Fruit fly (Drosophila melanogaster): ENCODE results near the gene kirre.

kirre gene

DNA sequence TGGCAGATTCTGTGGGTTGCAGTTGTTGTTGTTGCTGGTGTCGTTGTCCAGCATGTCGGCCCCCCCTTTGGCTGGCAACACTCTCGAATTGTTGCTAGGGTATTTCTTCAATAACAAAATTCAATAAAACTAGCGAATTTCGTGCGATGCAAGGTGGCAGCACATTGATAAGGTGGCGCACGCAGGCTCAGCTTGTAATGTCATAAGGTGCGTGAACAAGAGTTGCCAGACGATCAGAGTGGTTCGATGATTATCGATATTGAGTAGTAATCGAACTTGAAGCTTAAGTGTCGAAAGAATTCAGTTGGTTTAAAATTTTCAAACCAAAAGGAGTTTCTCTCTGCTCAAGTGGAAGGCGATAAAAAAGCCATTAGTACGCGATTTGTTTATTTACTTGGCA lies 20.1 kb upstream of the kirre start, which contains the start of gene CG2701:
Gene CG2701, minus strand, starts transcription at position 206 of the 400 bp plus-strand sequence.
- TF ChIP-seq Hr83 (GFP tag; optimal IDR thresholded peaks at IDR 0.05; ENCODE audit: poor library complexity, severe bottlenecking) (peak; percentile 42), foxo (GFP tag; optimal IDR thresholded peaks at IDR 0.05) (no peak)

DNA sequence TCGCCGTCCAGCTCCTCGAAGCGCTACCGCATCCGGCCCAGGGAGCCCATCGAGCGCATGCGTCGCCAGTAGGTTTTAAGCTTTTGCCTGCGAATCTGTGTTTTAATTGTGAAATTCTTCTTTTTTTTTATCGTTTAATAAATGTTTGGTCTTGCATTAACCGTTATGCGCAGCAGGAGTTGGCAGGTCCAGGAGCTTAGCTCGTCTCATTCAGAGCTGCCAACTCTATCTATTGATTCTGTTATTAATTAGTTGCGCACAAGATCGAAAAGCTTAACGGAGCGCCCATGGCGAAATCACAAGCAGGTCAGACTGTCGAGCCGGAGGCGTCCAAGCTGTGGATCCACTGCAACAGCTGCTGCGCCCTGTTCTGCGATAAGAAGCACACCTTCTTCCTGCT lies 13.8 kb upstream of the kirre start, which contains the start of gene vilya:
Gene vilya, plus strand, starts transcription at position 259 of the 400 bp plus-strand sequence.
- TF ChIP-seq pan (optimal IDR thresholded peaks at IDR 0.05) (no peak), OdsH (GFP tag; optimal IDR thresholded peaks at IDR 0.05) (no peak), sage (GFP tag; optimal IDR thresholded peaks at IDR 0.05) (no peak), dsf (GFP tag; optimal IDR thresholded peaks at IDR 0.05; ENCODE audit: borderline replicate concordance) (no peak)

DNA sequence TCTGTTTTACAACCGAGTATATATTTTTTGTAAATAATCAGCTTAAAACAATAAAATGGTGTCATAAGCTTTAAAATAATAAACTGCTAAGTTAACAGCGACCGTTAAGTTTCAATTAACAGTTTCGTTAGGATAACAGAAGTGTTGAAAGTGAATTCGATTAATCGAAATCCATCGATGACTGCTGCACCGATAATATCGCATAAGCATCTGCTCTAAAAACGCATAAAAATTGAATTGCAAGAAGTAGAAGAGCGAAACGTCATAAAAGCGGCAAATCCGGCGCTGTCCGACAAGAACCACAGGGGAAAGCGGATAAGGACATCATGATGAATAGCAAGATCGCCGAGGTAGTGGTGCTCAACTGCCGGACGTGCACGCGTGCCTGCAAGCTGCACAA lies 12.7 kb upstream of the kirre start, which contains the start of gene dwg:
Gene dwg, plus strand, starts transcription at position 193 of the 400 bp plus-strand sequence.
- no peak for TF ChIP-seq foxo (GFP tag; optimal IDR thresholded peaks at IDR 0.05)
- TF ChIP-seq sage (GFP tag; optimal IDR thresholded peaks at IDR 0.05), result no peak
- TF ChIP-seq Rel (GFP tag; optimal IDR thresholded peaks at IDR 0.05), result no peak
- no peak for TF ChIP-seq Rel (tag; optimal IDR thresholded peaks at IDR 0.05)
- no peak for TF ChIP-seq jim (GFP tag; optimal IDR thresholded peaks at IDR 0.05)

DNA sequence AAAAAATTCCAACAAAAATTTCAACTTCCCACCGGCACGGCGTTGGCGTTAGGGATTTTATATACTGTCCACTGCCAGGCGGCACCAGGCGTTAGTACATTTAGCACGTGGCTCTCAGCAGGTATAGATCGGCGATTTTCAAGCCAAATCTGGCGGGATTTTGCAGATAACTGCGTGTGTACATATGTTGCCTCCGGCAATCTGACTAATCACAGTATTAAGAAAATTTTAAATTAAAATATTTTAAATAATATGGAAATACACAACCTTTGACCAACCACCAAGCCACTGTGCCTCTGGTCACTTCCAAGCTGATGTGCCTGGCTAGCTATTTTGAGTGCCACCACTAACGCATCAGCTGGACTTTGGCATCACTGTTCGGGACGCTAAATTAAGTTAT lies 8.1 kb upstream of the kirre start, which contains the start of the genes ttm50 and CG2712:
Gene ttm50, minus strand, starts transcription at position 64 of the 400 bp plus-strand sequence.
Gene CG2712, plus strand, starts transcription at position 343 of the 400 bp plus-strand sequence.
- no peak for TF ChIP-seq CG32264 (GFP tag; optimal IDR thresholded peaks at IDR 0.05)
- no peak for TF ChIP-seq dmrt93B (GFP tag; optimal IDR thresholded peaks at IDR 0.05)
- TF ChIP-seq Jra (GFP tag; optimal IDR thresholded peaks at IDR 0.05), result no peak
- peak; percentile 17 for TF ChIP-seq ey (GFP tag; optimal IDR thresholded peaks at IDR 0.05)
- no peak for TF ChIP-seq Vsx2 (GFP tag; optimal IDR thresholded peaks at IDR 0.05; ENCODE audit: partially characterized antibody)
- no peak for TF ChIP-seq Mio (GFP tag; optimal IDR thresholded peaks at IDR 0.05)
- TF ChIP-seq Abd-B (GFP tag; optimal IDR thresholded peaks at IDR 0.05), result no peak
- peak; percentile 65 for TF ChIP-seq CG9705 (GFP tag; optimal IDR thresholded peaks at IDR 0.05)
- no peak for TF ChIP-seq jim (GFP tag; optimal IDR thresholded peaks at IDR 0.05)
- no peak for TF ChIP-seq Hnf4 (GFP tag; optimal IDR thresholded peaks at IDR 0.05)
- TF ChIP-seq dl (GFP tag; optimal IDR thresholded peaks at IDR 0.05; ENCODE audit: insufficient read depth in 1 of 2, partially characterized antibody in 2 of 2), result no peak
- peak; percentile 78 for TF ChIP-seq woc (GFP tag; optimal IDR thresholded peaks at IDR 0.05)
- TF ChIP-seq usp (GFP tag; optimal IDR thresholded peaks at IDR 0.05), result no peak
- no peak for TF ChIP-seq foxo (GFP tag; optimal IDR thresholded peaks at IDR 0.05)
- no peak for TF ChIP-seq Hr83 (GFP tag; optimal IDR thresholded peaks at IDR 0.05; ENCODE audit: poor library complexity, severe bottlenecking)
- no peak for TF ChIP-seq N (GFP tag; optimal IDR thresholded peaks at IDR 0.05)
- no peak for TF ChIP-seq h (GFP tag; optimal IDR thresholded peaks at IDR 0.05)
- TF ChIP-seq Sp1 (GFP tag; optimal IDR thresholded peaks at IDR 0.05), result peak; percentile 65
- peak; percentile 99 for TF ChIP-seq Myc (optimal IDR thresholded peaks at IDR 0.05)
- peak; percentile 46 for TF ChIP-seq sv (GFP tag; optimal IDR thresholded peaks at IDR 0.05)
- TF ChIP-seq rgr (GFP tag; optimal IDR thresholded peaks at IDR 0.05), result no peak
- peak; percentile 12 for TF ChIP-seq OdsH (GFP tag; optimal IDR thresholded peaks at IDR 0.05)
- no peak for TF ChIP-seq brk (GFP tag; optimal IDR thresholded peaks at IDR 0.05)
- no peak for TF ChIP-seq GATAd (GFP tag; optimal IDR thresholded peaks at IDR 0.05)
- peak; percentile 22 for TF ChIP-seq psq (GFP tag; optimal IDR thresholded peaks at IDR 0.05)
- no peak for TF ChIP-seq lola (GFP tag; optimal IDR thresholded peaks at IDR 0.05)
- no peak for TF ChIP-seq Rel (GFP tag; optimal IDR thresholded peaks at IDR 0.05)
- no peak for TF ChIP-seq Rel (tag; optimal IDR thresholded peaks at IDR 0.05)
- no peak for TF ChIP-seq Dif (GFP tag; optimal IDR thresholded peaks at IDR 0.05; ENCODE audit: partially characterized antibody)
- no peak for TF ChIP-seq tai (GFP tag; optimal IDR thresholded peaks at IDR 0.05)
- TF ChIP-seq Dfd (GFP tag; optimal IDR thresholded peaks at IDR 0.05), result no peak
- peak; percentile 79 for TF ChIP-seq HLH106 (tag; optimal IDR thresholded peaks at IDR 0.05)
- TF ChIP-seq dsf (GFP tag; optimal IDR thresholded peaks at IDR 0.05; ENCODE audit: borderline replicate concordance), result no peak
- TF ChIP-seq pan (optimal IDR thresholded peaks at IDR 0.05), result no peak
- no peak for TF ChIP-seq Hr78 (GFP tag; optimal IDR thresholded peaks at IDR 0.05)
- TF ChIP-seq CrebA (GFP tag; optimal IDR thresholded peaks at IDR 0.05; ENCODE audit: borderline replicate concordance), result no peak
- no peak for TF ChIP-seq br (GFP tag; optimal IDR thresholded peaks at IDR 0.05)
- no peak for TF ChIP-seq sage (GFP tag; optimal IDR thresholded peaks at IDR 0.05)
- no peak for TF ChIP-seq fru (GFP tag; optimal IDR thresholded peaks at IDR 0.05)

Measured in whole organism, wandering third instar larva.